Fruit fly (Drosophila melanogaster) whole organism, embryonic: ENCODE measurements around the gene CG14300.

ENCODE experiments used
- CG12104 ChIP-seq: fragments of 200-800 bp; sonication (Bioruptor generic); optimal IDR thresholded peaks from 3 replicates; lab custom pipeline; 2016; ENCODE audit warnings: missing biosample characterization, missing genetic modification characterization
- CG12769 ChIP-seq: fragments of 200-800 bp; sonication (Bioruptor generic); optimal IDR thresholded peaks from 2 replicates; lab custom pipeline; 2019; ENCODE audit warnings: missing biosample characterization, mild to moderate bottlenecking, missing genetic modification characterization, moderate library complexity
- CG15601 ChIP-seq: fragments of 200-800 bp; sonication (Bioruptor generic); optimal IDR thresholded peaks from 3 replicates; lab custom pipeline; 2019; ENCODE audit warnings: missing biosample characterization, mild to moderate bottlenecking, missing genetic modification characterization, moderate library complexity
- CG3281 ChIP-seq: fragments of 200-800 bp; sonication (Bioruptor generic); optimal IDR thresholded peaks from 3 replicates; lab custom pipeline; 2017; ENCODE audit warnings: missing biosample characterization, mild to moderate bottlenecking, missing genetic modification characterization
- CG8944 ChIP-seq: fragments of 200-800 bp; sonication (Bioruptor generic); optimal IDR thresholded peaks from 3 replicates; lab custom pipeline; 2016; ENCODE audit warnings: missing biosample characterization, missing genetic modification characterization
- Ssrp ChIP-seq: fragments of 200-800 bp; sonication (Bioruptor generic); optimal IDR thresholded peaks from 2 replicates; lab custom pipeline; 2018; ENCODE audit warnings: missing biosample characterization, mild to moderate bottlenecking, missing genetic modification characterization, moderate library complexity
- amos ChIP-seq: fragments of 200-800 bp; sonication (Bioruptor generic); IDR thresholded peaks from 2 replicates; pipeline ENCODE4 v1.3.6; 2022; ENCODE audit warnings: missing biosample characterization, missing genetic modification characterization; ENCODE audit not compliant: partially characterized antibody
- bbx ChIP-seq: fragments of 200-800 bp; sonication (Bioruptor generic); IDR thresholded peaks from 2 replicates; pipeline ENCODE4 v1.3.6; 2022; ENCODE audit warnings: missing biosample characterization, missing genetic modification characterization; ENCODE audit not compliant: partially characterized antibody
- bigmax ChIP-seq: fragments of 200-800 bp; sonication (Bioruptor generic); optimal IDR thresholded peaks from 2 replicates; lab custom pipeline; 2018; ENCODE audit warnings: missing biosample characterization, mild to moderate bottlenecking, missing genetic modification characterization
- h ChIP-seq: fragments of >200 bp; optimal IDR thresholded peaks from 2 replicates; lab custom pipeline; 2017
- pan ChIP-seq, 4 experiments: fragments of >200 bp in 3 of 4; fragments of 200-800 bp in 1 of 4; sonication (Bioruptor generic) in 1 of 4; optimal IDR thresholded peaks in 3 of 4; IDR thresholded peaks in 1 of 4; 2 replicates each; pipeline versions ENCODE4 v1.3.6 to Lab custom; 2017 to 2022; ENCODE audit warnings: missing biosample characterization in 2 of 4, missing genetic modification characterization in 2 of 4, mixed read lengths in 1 of 4

DNA sequence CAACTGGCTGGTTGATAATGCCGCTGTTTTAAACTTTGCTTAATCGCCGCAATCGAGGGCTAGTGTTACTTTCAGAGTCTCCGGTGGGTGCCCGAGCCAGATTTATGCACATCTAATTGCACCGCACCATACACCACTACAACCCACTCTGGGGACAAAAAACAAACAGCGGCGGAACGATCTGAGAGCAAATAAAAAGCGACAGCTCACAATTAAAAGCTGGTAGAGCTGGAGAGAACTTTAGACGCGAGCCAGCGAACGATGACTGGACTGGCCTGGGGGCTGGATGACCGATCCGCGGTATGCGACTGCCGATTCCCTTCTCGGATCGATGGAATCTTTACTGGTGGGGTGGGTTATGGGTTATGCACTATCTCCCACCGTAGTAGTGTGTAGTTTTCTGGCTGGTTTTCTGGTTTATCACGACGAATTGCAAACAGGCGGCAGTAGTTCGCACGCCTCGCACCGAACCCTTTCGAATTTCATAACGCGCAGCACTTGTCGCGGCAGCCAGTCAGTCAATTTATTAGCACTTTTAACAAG, 46.0 kb upstream of the CG14300 start:
- TF ChIP-seq CG12769 (tag; lab: Kevin White, UChicago), result no peak
- TF ChIP-seq CG15601, result no peak
- no peak for TF ChIP-seq h
- TF ChIP-seq bbx (GFP tag; lab: Robert Waterston, UW), result no peak
- no peak for TF ChIP-seq amos (GFP tag; lab: Robert Waterston, UW)
- TF ChIP-seq CG3281, result no peak
- no peak for TF ChIP-seq pan (optimal IDR thresholded peaks at IDR 0.05; lab: Kevin White, UChicago)
- TF ChIP-seq pan (GFP tag; optimal IDR thresholded peaks at IDR 0.05 in 1 of 2, IDR thresholded peaks at IDR 0.05 in 1 of 2), result no peak
- no peak for TF ChIP-seq Ssrp (tag; lab: Kevin White, UChicago)
- TF ChIP-seq CG8944 (GFP tag; lab: Kevin White, UChicago), result no peak
- TF ChIP-seq bigmax (GFP tag; lab: Kevin White, UChicago), result no peak
- TF ChIP-seq CG12104 (GFP tag; lab: Kevin White, UChicago), result no peak
